Fruit fly (Drosophila melanogaster) whole organism, prepupa: Measurements from ENCODE around the gene CG44838.

Source experiments
- CG6854 ChIP-seq: fragments of 200-800 bp; sonication (Bioruptor generic); optimal IDR thresholded peaks from 2 replicates; lab custom pipeline; 2017; ENCODE audit warnings: missing biosample characterization, mild to moderate bottlenecking, missing genetic modification characterization
- Ets96B ChIP-seq: fragments of 200-800 bp; optimal IDR thresholded peaks from 2 replicates; lab custom pipeline; 2019; ENCODE audit warnings: missing biosample characterization, mild to moderate bottlenecking, missing genetic modification characterization, moderate library complexity
- Sox102F ChIP-seq: fragments of 200-800 bp; sonication (Bioruptor generic); optimal IDR thresholded peaks from 2 replicates; lab custom pipeline; 2016; ENCODE audit warnings: missing biosample characterization, mild to moderate bottlenecking, missing genetic modification characterization
- Sox15 ChIP-seq: fragments of 200-800 bp; sonication (Bioruptor generic); optimal IDR thresholded peaks from 3 replicates; lab custom pipeline; 2016; ENCODE audit warnings: missing biosample characterization, missing genetic modification characterization
- achi ChIP-seq: fragments of 200-800 bp; sonication (Bioruptor generic); optimal IDR thresholded peaks from 3 replicates; lab custom pipeline; 2016; ENCODE audit warnings: missing biosample characterization, missing genetic modification characterization
- dsx ChIP-seq: fragments of 200-800 bp; optimal IDR thresholded peaks from 3 replicates; lab custom pipeline; 2019; ENCODE audit warnings: missing biosample characterization, mild to moderate bottlenecking, missing genetic modification characterization, moderate library complexity; ENCODE audit not compliant: poor library complexity, severe bottlenecking
- spab ChIP-seq: fragments of 200-800 bp; sonication (Bioruptor generic); optimal IDR thresholded peaks from 2 replicates; lab custom pipeline; 2017; ENCODE audit warnings: missing biosample characterization, mild to moderate bottlenecking, missing genetic modification characterization, missing genetic modification reagents
- svp ChIP-seq: fragments of 200-800 bp; sonication (Bioruptor generic); peaks from one replicate; lab custom pipeline; 2016; ENCODE audit warnings: missing biosample characterization, missing genetic modification characterization
- vri ChIP-seq: fragments of 200-800 bp; sonication (Bioruptor generic); optimal IDR thresholded peaks from 3 replicates; lab custom pipeline; 2016; ENCODE audit warnings: missing biosample characterization, mild to moderate bottlenecking, missing genetic modification characterization

DNA sequence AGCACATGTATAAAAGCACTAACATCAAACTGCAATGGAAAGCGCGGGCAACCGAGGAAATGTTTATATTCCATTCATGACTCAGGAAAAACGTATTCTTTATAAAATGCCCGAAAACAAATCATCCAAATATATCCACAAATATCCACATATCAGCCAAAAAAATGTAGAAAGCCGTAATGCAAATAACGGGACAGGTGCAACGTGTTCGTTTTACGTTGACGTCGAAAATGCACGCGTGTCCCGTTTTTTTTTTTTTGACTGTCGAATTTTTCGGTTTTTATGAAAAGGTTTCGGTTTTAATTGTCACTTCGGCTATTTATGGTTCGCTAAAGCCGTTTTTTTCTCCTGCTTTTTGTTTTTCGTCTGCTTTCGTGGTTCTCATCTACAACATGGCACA, 43.7 kb downstream of the CG44838 start:
- TF ChIP-seq spab (GFP tag; lab: Kevin White, UChicago) (no peak), svp (GFP tag; lab: Kevin White, UChicago) (no peak), dsx (GFP tag; lab: Kevin White, UChicago) (no peak), Ets96B (tag; lab: Kevin White, UChicago) (no peak), CG6854 (GFP tag; lab: Kevin White, UChicago) (no peak), vri (GFP tag; lab: Kevin White, UChicago) (no peak), Sox102F (GFP tag; lab: Kevin White, UChicago) (no peak), Sox15 (GFP tag; lab: Kevin White, UChicago) (no peak), achi (GFP tag; lab: Kevin White, UChicago) (no peak)
